Worm (Caenorhabditis elegans): ENCODE data around the gene ipla-2.

ce11 chrX:9822173-9822572 is 15.7 kb downstream of the ipla-2 start, which contains the start of gene dpy-22:
- TF ChIP-seq attf-3 (GFP tag; conservative IDR thresholded peaks at IDR 0.05) (no peak), Y79H2A.3 (GFP tag; conservative IDR thresholded peaks at IDR 0.05) (no peak), dpff-1 (tag; optimal IDR thresholded peaks at IDR 0.05) (no peak), lsl-1 (GFP tag; optimal IDR thresholded peaks at IDR 0.05) (no peak), F39B2.1 (GFP tag; IDR thresholded peaks at IDR 0.05) (no peak), hsf-1 (GFP tag; IDR thresholded peaks at IDR 0.05) (no peak), sea-2 (GFP tag; IDR thresholded peaks at IDR 0.05) (no peak), xnd-1 (tag; optimal IDR thresholded peaks at IDR 0.05) (no peak)

Data from whole organism, young adult.